Fruit fly (Drosophila melanogaster) whole organism: ENCODE measurements around the gene CG8925.

Experiments
- CG8478 ChIP-seq: fragments of >200 bp; optimal IDR thresholded peaks from 2 replicates; lab custom pipeline; 2018; ENCODE audit warnings: inconsistent platforms
- Dll ChIP-seq: fragments of >200 bp; optimal IDR thresholded peaks from 2 replicates; lab custom pipeline; 2017
- EcR ChIP-seq, 2 experiments: fragments of >200 bp; optimal IDR thresholded peaks; 2 replicates each; lab custom pipeline; 2017; ENCODE audit warnings: missing biosample characterization in 2 of 2, missing genetic modification characterization in 2 of 2, missing genetic modification reagents in 2 of 2
- pan ChIP-seq: fragments of >200 bp; optimal IDR thresholded peaks from 2 replicates; lab custom pipeline; 2017
- psq ChIP-seq: fragments of >200 bp; optimal IDR thresholded peaks from 2 replicates; lab custom pipeline; 2017
- usp ChIP-seq: fragments of >200 bp; optimal IDR thresholded peaks from 2 replicates; lab custom pipeline; 2017; ENCODE audit warnings: missing biosample characterization, missing genetic modification characterization, mixed read lengths

CG8925 gene

dm6 chr3R:16171747-16172146 lies at the start of gene CG8925:
TSS of gene CG8925 (plus strand) at chr3R:16171991.
- no peak for TF ChIP-seq psq (lab: Kevin White, UChicago)
- TF ChIP-seq EcR (GFP tag; optimal IDR thresholded peaks at IDR 0.05; lab: Kevin White, UChicago) = no peak
- TF ChIP-seq usp = no peak
- no peak for TF ChIP-seq Dll (lab: Kevin White, UChicago)
- no peak for TF ChIP-seq pan (lab: Kevin White, UChicago)
- TF ChIP-seq CG8478 = no peak

dm6 chr3R:16128471-16128870 lies 43.3 kb upstream of the CG8925 start:
- TF ChIP-seq usp (no peak), psq (lab: Kevin White, UChicago) (no peak), Dll (lab: Kevin White, UChicago) (no peak), EcR (GFP tag; optimal IDR thresholded peaks at IDR 0.05; lab: Kevin White, UChicago) (no peak), CG8478 (no peak), pan (lab: Kevin White, UChicago) (no peak)

DNA sequence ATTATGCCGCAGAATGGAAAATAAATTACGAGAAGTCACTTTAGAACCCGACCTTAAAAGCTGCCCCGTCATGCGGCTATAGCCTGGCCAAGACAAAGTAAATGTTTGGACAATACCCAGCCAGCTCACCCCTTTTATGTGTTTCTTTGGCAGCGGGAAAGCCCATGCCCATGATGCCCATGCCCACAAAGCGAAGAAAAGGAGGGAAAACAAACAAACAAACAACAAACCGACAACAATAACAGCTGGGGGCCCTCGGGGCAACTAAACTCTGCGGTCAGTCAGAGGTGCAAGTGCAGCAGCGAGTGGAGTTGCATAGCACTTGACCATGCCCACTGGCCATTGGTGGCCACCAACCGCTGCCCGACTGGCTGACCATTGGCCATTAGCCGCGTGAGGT lies 36.2 kb upstream of the CG8925 start:
- TF ChIP-seq CG8478 (no peak), EcR (GFP tag; optimal IDR thresholded peaks at IDR 0.05; lab: Kevin White, UChicago) (no peak), psq (lab: Kevin White, UChicago) (no peak), Dll (lab: Kevin White, UChicago) (no peak), usp (no peak), pan (lab: Kevin White, UChicago) (no peak)

DNA sequence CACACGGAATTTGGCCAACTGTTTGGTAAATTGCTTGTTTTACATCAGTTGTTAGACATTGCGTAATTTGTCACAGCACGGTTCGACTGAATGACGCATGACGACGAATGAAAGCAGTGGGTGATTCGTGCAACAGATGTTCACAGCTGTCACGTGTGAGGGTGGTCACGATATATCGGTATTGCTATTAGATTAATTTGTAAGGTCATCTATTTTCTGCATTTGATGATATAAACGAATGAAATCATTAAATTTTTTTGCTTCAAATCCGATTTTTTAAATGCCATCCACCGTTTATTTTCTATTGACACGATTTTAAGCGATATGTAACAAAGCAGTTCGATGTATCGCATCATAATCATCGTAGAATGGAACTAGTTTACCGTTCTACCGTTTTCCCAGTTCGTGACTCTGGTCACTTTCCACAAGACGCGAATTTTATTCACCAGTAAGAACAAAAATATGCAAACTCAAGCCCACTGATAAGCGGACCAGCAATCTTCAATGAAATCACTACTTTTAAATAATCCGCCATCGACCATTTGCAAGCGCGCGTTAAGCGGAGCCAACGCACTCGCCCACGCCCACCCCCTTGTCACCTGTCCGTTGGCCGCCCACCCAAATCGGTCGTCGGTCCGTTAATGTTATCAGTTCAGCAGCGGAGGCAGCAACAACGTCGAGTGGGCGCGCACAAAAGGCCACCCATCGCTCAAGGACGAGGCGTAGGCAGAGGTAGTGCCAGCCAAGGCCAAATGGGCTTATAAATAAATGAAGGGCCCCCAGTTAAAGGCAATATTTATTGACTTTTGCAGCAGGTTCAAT lies 24.9 kb upstream of the CG8925 start, which contains the start of the genes Mic26-27 and CG5916:
Gene Mic26-27, minus strand, starts transcription at position 224 of the 822 bp plus-strand sequence.
Gene CG5916, plus strand, starts transcription at position 398 of the 822 bp plus-strand sequence.
- TF ChIP-seq psq (lab: Kevin White, UChicago) (no peak), EcR (GFP tag; optimal IDR thresholded peaks at IDR 0.05; lab: Kevin White, UChicago) (no peak), pan (lab: Kevin White, UChicago) (no peak), Dll (lab: Kevin White, UChicago) (no peak), CG8478 (no peak), usp (no peak)

DNA sequence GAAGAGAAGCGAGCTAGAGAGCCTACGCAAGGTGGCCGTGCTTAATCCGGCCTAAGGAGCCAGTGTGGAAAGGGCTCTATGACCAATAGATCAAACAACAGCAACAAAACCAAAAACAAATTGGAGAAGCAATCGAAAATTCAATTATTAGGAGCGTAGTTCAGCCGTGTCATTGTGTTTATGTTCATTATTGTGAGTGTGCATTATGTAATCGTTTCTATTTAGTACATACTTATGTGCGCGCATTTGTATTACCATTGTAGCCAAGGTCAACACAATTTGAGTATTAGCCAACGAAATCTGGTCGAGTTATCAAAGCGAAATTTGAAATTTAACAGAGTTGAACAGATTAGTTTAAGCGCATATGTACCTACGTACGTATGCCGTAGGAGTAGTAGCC lies 23.1 kb upstream of the CG8925 start:
- no peak for TF ChIP-seq CG8478
- TF ChIP-seq EcR (GFP tag; optimal IDR thresholded peaks at IDR 0.05; lab: Kevin White, UChicago) = no peak
- TF ChIP-seq psq (lab: Kevin White, UChicago) = no peak
- no peak for TF ChIP-seq Dll (lab: Kevin White, UChicago)
- TF ChIP-seq pan (lab: Kevin White, UChicago) = no peak
- no peak for TF ChIP-seq usp

DNA sequence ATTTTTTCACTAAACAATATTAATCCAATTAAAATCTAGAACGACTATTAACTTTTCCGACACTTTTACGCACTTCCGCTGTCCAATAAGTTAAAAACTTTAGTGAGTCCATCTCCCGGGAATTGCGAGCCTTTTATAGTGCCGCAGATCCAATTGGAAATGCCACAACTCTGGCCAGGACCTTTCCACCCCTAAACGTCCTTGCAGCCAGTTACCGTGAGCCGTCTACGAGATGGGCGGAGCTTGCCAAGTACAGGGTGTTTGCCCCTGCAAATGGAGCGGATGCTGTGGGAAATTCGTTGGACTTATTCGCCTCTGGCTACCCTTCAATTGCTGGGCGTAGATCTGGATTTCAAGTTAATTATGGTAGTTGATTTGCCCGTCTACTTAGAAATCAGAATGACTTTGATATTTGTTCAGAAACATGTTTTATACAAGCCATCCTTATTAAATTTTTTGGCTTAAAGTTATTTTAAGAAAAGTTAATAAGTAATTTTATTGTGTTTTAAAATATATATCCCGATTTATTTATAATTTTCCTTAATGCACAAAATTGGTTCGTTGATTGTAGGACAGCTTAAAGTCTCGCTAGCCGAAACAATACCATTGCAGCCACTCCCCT lies 20.4 kb upstream of the CG8925 start, which contains the start of gene Fer2:
Gene Fer2, minus strand, starts transcription at position 74 of the 622 bp plus-strand sequence.
- TF ChIP-seq pan (lab: Kevin White, UChicago) (no peak), Dll (lab: Kevin White, UChicago) (no peak), psq (lab: Kevin White, UChicago) (no peak), CG8478 (no peak), usp (no peak), EcR (GFP tag; optimal IDR thresholded peaks at IDR 0.05; lab: Kevin White, UChicago) (no peak)

DNA sequence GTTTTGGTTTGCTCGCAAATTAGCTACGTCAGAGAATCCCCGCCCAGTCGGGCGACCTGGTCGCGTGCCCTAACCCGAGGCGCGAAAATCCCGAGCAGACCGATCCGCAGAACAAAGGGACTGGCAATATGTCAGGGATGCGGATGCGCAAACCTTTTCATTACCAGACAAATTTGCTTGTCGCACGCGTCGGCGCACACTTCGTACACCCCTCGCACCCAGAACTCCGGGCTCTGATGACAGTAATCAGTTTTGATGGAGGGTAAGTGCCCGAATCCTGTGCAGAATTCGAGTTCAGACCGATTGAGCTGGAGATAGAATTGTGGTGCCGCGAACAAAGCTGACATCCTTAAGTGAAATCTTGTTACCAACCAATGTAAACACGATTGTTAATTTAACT lies 19.4 kb upstream of the CG8925 start:
- no peak for TF ChIP-seq psq (lab: Kevin White, UChicago)
- TF ChIP-seq Dll (lab: Kevin White, UChicago) = no peak
- no peak for TF ChIP-seq pan (lab: Kevin White, UChicago)
- TF ChIP-seq usp = no peak
- TF ChIP-seq CG8478 = no peak
- TF ChIP-seq EcR (GFP tag; optimal IDR thresholded peaks at IDR 0.05; lab: Kevin White, UChicago) = no peak

dm6 chr3R:16153356-16153905 lies 18.4 kb upstream of the CG8925 start:
- TF ChIP-seq psq (lab: Kevin White, UChicago) (no peak), EcR (GFP tag; optimal IDR thresholded peaks at IDR 0.05; lab: Kevin White, UChicago) (no peak), pan (lab: Kevin White, UChicago) (no peak), Dll (lab: Kevin White, UChicago) (no peak), CG8478 (no peak), usp (no peak)

dm6 chr3R:16154263-16154662 lies 17.5 kb upstream of the CG8925 start:
- TF ChIP-seq usp = no peak
- TF ChIP-seq EcR (GFP tag; optimal IDR thresholded peaks at IDR 0.05; lab: Kevin White, UChicago) = no peak
- TF ChIP-seq Dll (lab: Kevin White, UChicago) = no peak
- TF ChIP-seq pan (lab: Kevin White, UChicago) = no peak
- TF ChIP-seq CG8478 = no peak
- no peak for TF ChIP-seq psq (lab: Kevin White, UChicago)

DNA sequence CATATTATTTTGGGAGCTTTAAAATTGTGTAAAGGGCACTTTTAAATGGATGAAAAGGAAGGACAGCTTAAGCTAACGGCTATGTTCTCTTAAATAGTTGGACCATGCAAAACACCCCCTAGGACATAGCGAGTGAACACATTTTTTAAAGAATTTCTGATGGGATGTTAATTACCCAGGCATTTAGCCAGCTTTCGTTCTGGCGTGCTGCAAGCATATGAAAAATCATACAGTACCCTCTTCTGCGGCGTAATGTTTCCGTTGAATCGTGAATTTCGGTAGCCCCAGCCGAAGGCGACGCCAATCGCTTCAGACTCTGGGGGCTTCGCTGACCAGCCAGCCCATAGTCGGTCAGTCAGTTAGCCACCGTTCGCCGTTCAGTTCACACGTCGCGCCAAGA lies 17.1 kb upstream of the CG8925 start, which contains the start of gene CG6006:
Gene CG6006, plus strand, starts transcription at position 301 of the 400 bp plus-strand sequence.
- no peak for TF ChIP-seq pan (lab: Kevin White, UChicago)
- no peak for TF ChIP-seq Dll (lab: Kevin White, UChicago)
- no peak for TF ChIP-seq EcR (GFP tag; optimal IDR thresholded peaks at IDR 0.05; lab: Kevin White, UChicago)
- no peak for TF ChIP-seq psq (lab: Kevin White, UChicago)
- TF ChIP-seq usp = no peak
- TF ChIP-seq CG8478 = no peak

- TF ChIP-seq Dll (lab: Kevin White, UChicago) (no peak), usp (no peak), psq (lab: Kevin White, UChicago) (no peak), pan (lab: Kevin White, UChicago) (no peak), EcR (GFP tag; optimal IDR thresholded peaks at IDR 0.05; lab: Kevin White, UChicago) (no peak), CG8478 (no peak)
Measured at dm6 chr3R:16156032-16156431, 15.8 kb upstream of the CG8925 start.
